Worm (Caenorhabditis elegans): ENCODE data around the gene exc-9.
A peak's percentile ranks its signal among the peaks of the same experiment; 100 is the strongest.

The exc-9 gene

ce11 chrIV:7979588-7979987 lies 38.8 kb upstream of the exc-9 start, which contains the start of gene unc-24:
TSS of gene unc-24 (plus strand) at chrIV:7979870.
- TF ChIP-seq ceh-48 (tag; optimal IDR thresholded peaks at IDR 0.05) (peak; percentile 56), gmeb-2 (tag; optimal IDR thresholded peaks at IDR 0.05) (no peak), dve-1 (tag; optimal IDR thresholded peaks at IDR 0.05) (no peak), odd-2 (tag; optimal IDR thresholded peaks at IDR 0.05) (no peak), nfya-1 (tag; optimal IDR thresholded peaks at IDR 0.05) (peak; percentile 64), hlh-15 (tag; optimal IDR thresholded peaks at IDR 0.05) (no peak), unc-42 (tag; optimal IDR thresholded peaks at IDR 0.05) (peak; percentile 95), ama-1 (optimal IDR thresholded peaks at IDR 0.05) (no peak), sox-4 (tag; optimal IDR thresholded peaks at IDR 0.05) (no peak)

ce11 chrIV:7977452-7977940 lies 36.7 kb upstream of the exc-9 start, which contains the start of gene ora-1:
TSS of gene ora-1 (plus strand) at chrIV:7977890.
- TF ChIP-seq F13H6.1 (tag; optimal IDR thresholded peaks at IDR 0.05): no peak
- TF ChIP-seq hlh-15 (tag; optimal IDR thresholded peaks at IDR 0.05): no peak
- TF ChIP-seq mec-3 (tag; optimal IDR thresholded peaks at IDR 0.05; ENCODE audit: borderline replicate concordance): no peak
- TF ChIP-seq unc-86 (tag; optimal IDR thresholded peaks at IDR 0.05): no peak
- no peak for TF ChIP-seq pat-9 (tag; optimal IDR thresholded peaks at IDR 0.05)
- no peak for TF ChIP-seq pros-1 (tag; optimal IDR thresholded peaks at IDR 0.05)
- no peak for TF ChIP-seq ahr-1 (tag; optimal IDR thresholded peaks at IDR 0.05)
- no peak for TF ChIP-seq ceh-34 (tag; optimal IDR thresholded peaks at IDR 0.05)
- no peak for TF ChIP-seq ceh-2 (tag; optimal IDR thresholded peaks at IDR 0.05)
- TF ChIP-seq pag-3 (tag; optimal IDR thresholded peaks at IDR 0.05; ENCODE audit: borderline replicate concordance): no peak
- TF ChIP-seq nhr-232 (tag; optimal IDR thresholded peaks at IDR 0.05): no peak
- no peak for TF ChIP-seq sox-4 (tag; optimal IDR thresholded peaks at IDR 0.05)
- TF ChIP-seq unc-42 (tag; optimal IDR thresholded peaks at IDR 0.05): no peak
- TF ChIP-seq fax-1 (tag; optimal IDR thresholded peaks at IDR 0.05): no peak

ce11 chrIV:7976210-7976609 lies 35.4 kb upstream of the exc-9 start, which contains the start of gene F57H12.6:
TSS of gene F57H12.6 (minus strand) at chrIV:7976310.
- TF ChIP-seq mec-3 (tag; optimal IDR thresholded peaks at IDR 0.05; ENCODE audit: borderline replicate concordance) (no peak), pha-2 (tag; optimal IDR thresholded peaks at IDR 0.05) (no peak), syd-9 (tag; optimal IDR thresholded peaks at IDR 0.05) (no peak), unc-86 (tag; optimal IDR thresholded peaks at IDR 0.05) (no peak), ahr-1 (tag; optimal IDR thresholded peaks at IDR 0.05) (no peak), ceh-18 (tag; optimal IDR thresholded peaks at IDR 0.05) (no peak)

- TF ChIP-seq ceh-31 (tag; optimal IDR thresholded peaks at IDR 0.05): no peak
- no peak for TF ChIP-seq pag-3 (tag; optimal IDR thresholded peaks at IDR 0.05; ENCODE audit: borderline replicate concordance)
- no peak for TF ChIP-seq ama-1 (optimal IDR thresholded peaks at IDR 0.05)
- TF ChIP-seq pat-9 (tag; optimal IDR thresholded peaks at IDR 0.05): no peak
- no peak for TF ChIP-seq elt-4 (tag; optimal IDR thresholded peaks at IDR 0.05)
- no peak for TF ChIP-seq nhr-11 (tag; optimal IDR thresholded peaks at IDR 0.05)
- no peak for TF ChIP-seq unc-3 (GFP tag; conservative IDR thresholded peaks at IDR 0.05)
- TF ChIP-seq unc-3 (tag; optimal IDR thresholded peaks at IDR 0.05): no peak
- no peak for TF ChIP-seq ceh-34 (tag; optimal IDR thresholded peaks at IDR 0.05)
- no peak for TF ChIP-seq npax-4 (tag; optimal IDR thresholded peaks at IDR 0.05)
- no peak for TF ChIP-seq dve-1 (tag; optimal IDR thresholded peaks at IDR 0.05)
- no peak for TF ChIP-seq zip-5 (tag; optimal IDR thresholded peaks at IDR 0.05)
- TF ChIP-seq nhr-232 (tag; optimal IDR thresholded peaks at IDR 0.05): no peak
- TF ChIP-seq ceh-24 (tag; optimal IDR thresholded peaks at IDR 0.05): no peak
- TF ChIP-seq ceh-6 (GFP tag; optimal IDR thresholded peaks at IDR 0.05): no peak
- TF ChIP-seq ceh-19 (GFP tag; optimal IDR thresholded peaks at IDR 0.05): no peak
- TF ChIP-seq pros-1 (tag; optimal IDR thresholded peaks at IDR 0.05): no peak
- TF ChIP-seq odd-2 (tag; optimal IDR thresholded peaks at IDR 0.05): no peak
- no peak for TF ChIP-seq fkh-6 (tag; optimal IDR thresholded peaks at IDR 0.05)
These were observed 26.2 kb upstream of the exc-9 start, which contains the start of gene F57H12.5 for ce11 chrIV:7967006-7967405. TSS of gene F57H12.5 (plus strand) at chrIV:7967306.

- TF ChIP-seq pha-2 (tag; optimal IDR thresholded peaks at IDR 0.05) (no peak), tbx-7 (tag; optimal IDR thresholded peaks at IDR 0.05) (no peak)
These were observed 21.1 kb upstream of the exc-9 start for ce11 chrIV:7961889-7962342.

All from whole organism, late embryonic.